Worm (Caenorhabditis elegans) whole organism, midembryonic: Measurements from ENCODE around the gene T13F2.6.

Source experiments
- cog-1 ChIP-seq: sonication (generic microtip); optimal IDR thresholded peaks from 2 replicates; lab custom pipeline; 2016; ENCODE audit warnings: missing genetic modification characterization, missing compliant biosample characterization
- klf-2 ChIP-seq: fragments of 200-800 bp; sonication (Bioruptor generic); conservative IDR thresholded peaks from 2 replicates; pipeline ENCODE4 v1.3.6; 2022; ENCODE audit warnings: missing genetic modification reagents, missing genetic modification characterization, missing compliant biosample characterization
- med-1 ChIP-seq: sonication (generic microtip); optimal IDR thresholded peaks from 2 replicates; lab custom pipeline; 2017; ENCODE audit warnings: missing genetic modification characterization, mild to moderate bottlenecking, missing compliant biosample characterization, antibody characterized with exemption, missing genetic modification reagents; ENCODE audit not compliant: insufficient read depth
- ref-1 ChIP-seq: fragments of 200-800 bp; sonication (Bioruptor generic); conservative IDR thresholded peaks from 2 replicates; pipeline ENCODE4 v1.3.6; 2022; ENCODE audit warnings: missing genetic modification reagents, missing genetic modification characterization, missing compliant biosample characterization
- tab-1 ChIP-seq: fragments of 200-800 bp; sonication (Bioruptor generic); IDR thresholded peaks from 2 replicates; pipeline ENCODE4 v1.3.6; 2022; ENCODE audit warnings: missing genetic modification characterization, missing compliant biosample characterization
- ztf-23 ChIP-seq: fragments of 200-800 bp; sonication (Bioruptor generic); IDR thresholded peaks from 2 replicates; pipeline ENCODE4 v1.3.6; 2022; ENCODE audit warnings: missing genetic modification reagents, missing genetic modification characterization, missing compliant biosample characterization
- ztf-29 ChIP-seq: fragments of 200-800 bp; sonication (Bioruptor generic); IDR thresholded peaks from 2 replicates; pipeline ENCODE4 v1.3.6; 2022; ENCODE audit warnings: missing genetic modification reagents, missing genetic modification characterization, missing compliant biosample characterization

ce11 chrIV:9796494-9796893, 18.4 kb downstream of the T13F2.6 start, which contains the start of gene pis-1:
- TF ChIP-seq med-1 (no peak), ztf-23 (GFP tag; lab: Robert Waterston, UW) (no peak), ref-1 (GFP tag; lab: Robert Waterston, UW) (no peak), klf-2 (GFP tag; lab: Robert Waterston, UW) (no peak), tab-1 (no peak), cog-1 (tag; lab: Kevin White, UChicago) (no peak), ztf-29 (GFP tag; lab: Robert Waterston, UW) (no peak)
